Fruit fly (Drosophila melanogaster) whole organism, prepupa: ENCODE measurements around the gene mtm.

ENCODE experiments used
- Blimp-1 ChIP-seq: fragments of 200-800 bp; sonication (Bioruptor generic); optimal IDR thresholded peaks from 3 replicates; lab custom pipeline; 2017; ENCODE audit warnings: missing biosample characterization, missing genetic modification characterization, mild to moderate bottlenecking, moderate library complexity, missing genetic modification reagents
- CG10631 ChIP-seq: fragments of 200-800 bp; sonication (Bioruptor generic); optimal IDR thresholded peaks from 2 replicates; lab custom pipeline; 2016; ENCODE audit warnings: missing biosample characterization, missing genetic modification characterization
- CG10669 ChIP-seq: fragments of 200-800 bp; sonication (Bioruptor generic); optimal IDR thresholded peaks from 3 replicates; lab custom pipeline; 2018; ENCODE audit warnings: missing biosample characterization, mild to moderate bottlenecking, missing genetic modification characterization, moderate library complexity
- CG11294 ChIP-seq: fragments of 200-800 bp; sonication (Bioruptor generic); IDR thresholded peaks from 2 replicates; pipeline ENCODE4 v1.3.6; 2022; ENCODE audit warnings: missing biosample characterization, missing genetic modification characterization
- CG15336 ChIP-seq: fragments of 200-800 bp; sonication (Bioruptor generic); IDR thresholded peaks from 2 replicates; pipeline ENCODE4 v1.3.6; 2022; ENCODE audit warnings: missing biosample characterization, missing genetic modification characterization
- CG1621 ChIP-seq: fragments of 200-800 bp; sonication (Bioruptor generic); optimal IDR thresholded peaks from 3 replicates; lab custom pipeline; 2018; ENCODE audit warnings: missing biosample characterization, mild to moderate bottlenecking, missing genetic modification characterization
- CG3032 ChIP-seq: fragments of 200-800 bp; optimal IDR thresholded peaks from 2 replicates; lab custom pipeline; 2019; ENCODE audit warnings: missing biosample characterization, mild to moderate bottlenecking, missing genetic modification characterization, moderate library complexity
- CG31627 ChIP-seq: fragments of 200-800 bp; sonication (Bioruptor generic); optimal IDR thresholded peaks from 3 replicates; lab custom pipeline; 2016; ENCODE audit warnings: missing biosample characterization, missing genetic modification characterization
- CG32006 ChIP-seq: fragments of 200-800 bp; sonication (Bioruptor generic); optimal IDR thresholded peaks from 3 replicates; lab custom pipeline; 2017; ENCODE audit warnings: missing biosample characterization, mild to moderate bottlenecking, missing genetic modification characterization
- CG4318 ChIP-seq: fragments of 200-800 bp; sonication (Bioruptor generic); optimal IDR thresholded peaks from 3 replicates; lab custom pipeline; 2017; ENCODE audit warnings: missing biosample characterization, mild to moderate bottlenecking, missing genetic modification characterization
- CG6163 ChIP-seq: fragments of 200-800 bp; sonication (Bioruptor generic); IDR thresholded peaks from 3 replicates; pipeline ENCODE4 v1.3.6; 2022; ENCODE audit warnings: missing biosample characterization, missing genetic modification characterization
- CG6276 ChIP-seq: fragments of 200-800 bp; sonication (Bioruptor generic); optimal IDR thresholded peaks from 2 replicates; lab custom pipeline; 2017; ENCODE audit warnings: missing biosample characterization, mild to moderate bottlenecking, missing genetic modification characterization
- CG6792 ChIP-seq: fragments of 200-800 bp; sonication (Bioruptor generic); optimal IDR thresholded peaks from 3 replicates; lab custom pipeline; 2016; ENCODE audit warnings: missing biosample characterization, missing genetic modification characterization
- CG6808 ChIP-seq: fragments of 200-800 bp; sonication (Bioruptor generic); optimal IDR thresholded peaks from 3 replicates; lab custom pipeline; 2017; ENCODE audit warnings: missing biosample characterization, missing genetic modification characterization, mild to moderate bottlenecking, moderate library complexity, missing genetic modification reagents
- CG6854 ChIP-seq: fragments of 200-800 bp; sonication (Bioruptor generic); optimal IDR thresholded peaks from 2 replicates; lab custom pipeline; 2017; ENCODE audit warnings: missing biosample characterization, mild to moderate bottlenecking, missing genetic modification characterization
- CG8119 ChIP-seq: fragments of 200-800 bp; sonication (Bioruptor generic); IDR thresholded peaks from 3 replicates; pipeline ENCODE4 v1.3.6; 2022; ENCODE audit warnings: missing biosample characterization, missing genetic modification characterization
- CG8319 ChIP-seq: fragments of 200-800 bp; sonication (Bioruptor generic); optimal IDR thresholded peaks from 3 replicates; lab custom pipeline; 2016; ENCODE audit warnings: missing biosample characterization, missing genetic modification characterization
- CG9139 ChIP-seq: fragments of 200-800 bp; sonication (Bioruptor generic); optimal IDR thresholded peaks from 3 replicates; lab custom pipeline; 2017; ENCODE audit warnings: missing biosample characterization, mild to moderate bottlenecking, missing genetic modification characterization
- Eip75B ChIP-seq: fragments of 200-800 bp; sonication (Bioruptor generic); optimal IDR thresholded peaks from 3 replicates; lab custom pipeline; 2016; ENCODE audit warnings: missing biosample characterization, missing genetic modification characterization
- Eip78C ChIP-seq: fragments of 200-800 bp; sonication (Bioruptor generic); peaks from one replicate; lab custom pipeline; 2016; ENCODE audit warnings: missing biosample characterization, missing genetic modification characterization
- Eip93F ChIP-seq: fragments of 200-800 bp; sonication (Bioruptor generic); optimal IDR thresholded peaks from 2 replicates; lab custom pipeline; 2016; ENCODE audit warnings: missing biosample characterization, mild to moderate bottlenecking, missing genetic modification characterization
- Ets96B ChIP-seq: fragments of 200-800 bp; optimal IDR thresholded peaks from 2 replicates; lab custom pipeline; 2019; ENCODE audit warnings: missing biosample characterization, mild to moderate bottlenecking, missing genetic modification characterization, moderate library complexity
- Gug ChIP-seq: fragments of 200-800 bp; sonication (Bioruptor generic); IDR thresholded peaks from 2 replicates; pipeline ENCODE4 v1.3.6; 2022; ENCODE audit warnings: missing biosample characterization, missing genetic modification characterization
- Hr38 ChIP-seq: sonication (Bioruptor generic); optimal IDR thresholded peaks from 2 replicates; lab custom pipeline; 2016; ENCODE audit warnings: missing biosample characterization, missing genetic modification characterization
- Hr39 ChIP-seq: fragments of 200-800 bp; sonication (Bioruptor generic); optimal IDR thresholded peaks from 2 replicates; lab custom pipeline; 2016; ENCODE audit warnings: missing biosample characterization, missing genetic modification characterization
- Hr4 ChIP-seq: fragments of 200-800 bp; sonication (Bioruptor generic); optimal IDR thresholded peaks from 3 replicates; lab custom pipeline; 2016; ENCODE audit warnings: missing biosample characterization, missing genetic modification characterization
- Lpt ChIP-seq: fragments of 200-800 bp; sonication (Bioruptor generic); optimal IDR thresholded peaks from 3 replicates; lab custom pipeline; 2016; ENCODE audit warnings: missing biosample characterization, missing genetic modification characterization
- Met ChIP-seq: fragments of 200-800 bp; sonication (Bioruptor generic); optimal IDR thresholded peaks from 3 replicates; lab custom pipeline; 2016; ENCODE audit warnings: missing biosample characterization, missing genetic modification characterization
- OdsH ChIP-seq: fragments of 200-800 bp; sonication (Bioruptor generic); optimal IDR thresholded peaks from 3 replicates; lab custom pipeline; 2016; ENCODE audit warnings: missing biosample characterization, missing genetic modification characterization
- Smox ChIP-seq: fragments of 200-800 bp; sonication (Bioruptor generic); optimal IDR thresholded peaks from 3 replicates; lab custom pipeline; 2016; ENCODE audit warnings: missing biosample characterization, missing genetic modification characterization
- Sox14 ChIP-seq: fragments of 200-800 bp; sonication (Bioruptor generic); optimal IDR thresholded peaks from 3 replicates; lab custom pipeline; 2016; ENCODE audit warnings: missing biosample characterization, missing genetic modification characterization
- Sox15 ChIP-seq: fragments of 200-800 bp; sonication (Bioruptor generic); optimal IDR thresholded peaks from 3 replicates; lab custom pipeline; 2016; ENCODE audit warnings: missing biosample characterization, missing genetic modification characterization
- achi ChIP-seq: fragments of 200-800 bp; sonication (Bioruptor generic); optimal IDR thresholded peaks from 3 replicates; lab custom pipeline; 2016; ENCODE audit warnings: missing biosample characterization, missing genetic modification characterization
- acj6 ChIP-seq: fragments of 200-800 bp; sonication (Bioruptor generic); optimal IDR thresholded peaks from 3 replicates; lab custom pipeline; 2016; ENCODE audit warnings: missing biosample characterization, missing genetic modification characterization
- cyc ChIP-seq: fragments of 200-800 bp; sonication (Bioruptor generic); optimal IDR thresholded peaks from 3 replicates; lab custom pipeline; 2016; ENCODE audit warnings: missing biosample characterization, missing genetic modification characterization
- dac ChIP-seq: fragments of 200-800 bp; sonication (Bioruptor generic); optimal IDR thresholded peaks from 2 replicates; lab custom pipeline; 2017; ENCODE audit warnings: missing biosample characterization, mild to moderate bottlenecking, missing genetic modification characterization
- dsx ChIP-seq: fragments of 200-800 bp; optimal IDR thresholded peaks from 3 replicates; lab custom pipeline; 2019; ENCODE audit warnings: missing biosample characterization, mild to moderate bottlenecking, missing genetic modification characterization, moderate library complexity; ENCODE audit not compliant: poor library complexity, severe bottlenecking
- eg ChIP-seq: fragments of 200-800 bp; sonication (Bioruptor generic); IDR thresholded peaks from 3 replicates; pipeline ENCODE4 v1.3.6; 2022; ENCODE audit warnings: missing biosample characterization, missing genetic modification characterization
- esn ChIP-seq: fragments of 200-800 bp; sonication (Bioruptor generic); optimal IDR thresholded peaks from 2 replicates; lab custom pipeline; 2016; ENCODE audit warnings: missing biosample characterization, mild to moderate bottlenecking, missing genetic modification characterization, moderate library complexity
- fd59A ChIP-seq: fragments of 200-800 bp; sonication (Bioruptor generic); optimal IDR thresholded peaks from 2 replicates; lab custom pipeline; 2017; ENCODE audit warnings: missing biosample characterization, mild to moderate bottlenecking, missing genetic modification characterization, missing genetic modification reagents
- fd85E ChIP-seq: fragments of 200-800 bp; sonication (Bioruptor generic); optimal IDR thresholded peaks from 3 replicates; lab custom pipeline; 2016; ENCODE audit warnings: missing biosample characterization, missing genetic modification characterization
- net ChIP-seq: fragments of 200-800 bp; sonication (Bioruptor generic); optimal IDR thresholded peaks from 3 replicates; lab custom pipeline; 2016; ENCODE audit warnings: missing biosample characterization, missing genetic modification characterization
- spab ChIP-seq: fragments of 200-800 bp; sonication (Bioruptor generic); optimal IDR thresholded peaks from 2 replicates; lab custom pipeline; 2017; ENCODE audit warnings: missing biosample characterization, mild to moderate bottlenecking, missing genetic modification characterization, missing genetic modification reagents
- ss ChIP-seq, 2 experiments: fragments of 200-800 bp; sonication (Bioruptor generic); optimal IDR thresholded peaks; 2 replicates in 1 of 2; 3 replicates in 1 of 2; lab custom pipeline; 2017 to 2018; ENCODE audit warnings: mild to moderate bottlenecking in 2 of 2, missing biosample characterization in 2 of 2, missing genetic modification characterization in 2 of 2, moderate library complexity in 1 of 2
- svp ChIP-seq: fragments of 200-800 bp; sonication (Bioruptor generic); peaks from one replicate; lab custom pipeline; 2016; ENCODE audit warnings: missing biosample characterization, missing genetic modification characterization
- topi ChIP-seq: fragments of 200-800 bp; sonication (Bioruptor generic); optimal IDR thresholded peaks from 3 replicates; lab custom pipeline; 2016; ENCODE audit warnings: missing biosample characterization, missing genetic modification characterization
- vri ChIP-seq: fragments of 200-800 bp; sonication (Bioruptor generic); optimal IDR thresholded peaks from 3 replicates; lab custom pipeline; 2016; ENCODE audit warnings: missing biosample characterization, mild to moderate bottlenecking, missing genetic modification characterization

Gene mtm

DNA sequence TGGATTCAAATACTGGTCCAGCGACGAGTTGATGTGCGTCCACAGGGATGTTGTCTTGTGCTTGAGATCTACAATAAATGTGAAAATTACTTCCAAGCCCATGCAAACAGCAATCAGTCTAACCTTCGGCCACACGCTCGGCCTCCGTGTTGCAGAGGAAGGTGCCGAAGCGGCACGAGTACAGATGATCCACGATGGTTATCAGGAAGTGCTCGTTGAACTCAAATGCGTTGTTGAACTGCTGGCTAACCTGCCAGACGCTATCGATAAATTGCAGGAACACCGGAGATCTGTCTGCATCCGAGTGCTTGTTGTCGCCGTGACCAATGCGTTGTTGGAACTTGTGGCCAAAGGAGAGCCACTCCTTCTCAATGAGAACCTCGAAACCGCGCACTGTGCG is 1.7 kb downstream of the mtm start:
- TF ChIP-seq Eip93F (GFP tag; lab: Kevin White, UChicago), result no peak
- TF ChIP-seq svp (GFP tag; lab: Kevin White, UChicago), result peak; percentile 91
- TF ChIP-seq, all 60 proteins: peak for 1

DNA sequence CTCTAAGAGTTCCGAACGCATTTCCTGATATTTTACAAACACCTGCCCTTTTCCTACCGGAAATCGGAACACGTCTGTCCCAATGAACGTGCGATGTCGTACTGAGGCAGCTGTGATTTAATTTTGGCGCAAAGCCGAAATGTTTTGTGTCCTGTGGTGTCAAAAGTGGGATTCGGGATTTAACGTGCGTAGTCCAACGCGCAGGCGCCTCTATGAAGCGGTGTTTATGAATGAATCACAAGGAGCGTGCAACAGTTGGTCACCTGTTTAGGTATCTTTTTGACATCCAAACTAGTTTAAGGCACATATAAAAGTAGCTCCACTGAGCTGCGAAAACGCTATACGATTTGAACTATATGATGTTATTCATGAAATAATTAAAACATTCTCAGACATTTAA is 2.5 kb downstream of the mtm start, which contains the start of gene CG9109:
Gene CG9109, minus strand, starts transcription at position 80 of the 400 bp plus-strand sequence.
- TF ChIP-seq CG9139 (GFP tag; lab: Kevin White, UChicago), result no peak
- TF ChIP-seq fd59A, result no peak
- no peak for TF ChIP-seq net (GFP tag; lab: Kevin White, UChicago)
- TF ChIP-seq Hr39 (GFP tag; lab: Kevin White, UChicago), result no peak
- TF ChIP-seq Sox14, result no peak
- TF ChIP-seq esn (GFP tag; lab: Kevin White, UChicago), result no peak
- no peak for TF ChIP-seq Blimp-1 (GFP tag; lab: Kevin White, UChicago)
- no peak for TF ChIP-seq Eip75B (GFP tag; lab: Kevin White, UChicago)
- no peak for TF ChIP-seq eg (GFP tag; lab: Robert Waterston, UW)
- TF ChIP-seq dsx (GFP tag; lab: Kevin White, UChicago), result no peak
- no peak for TF ChIP-seq CG6276 (GFP tag; lab: Kevin White, UChicago)
- TF ChIP-seq CG6854 (GFP tag; lab: Kevin White, UChicago), result no peak
- no peak for TF ChIP-seq achi (GFP tag; lab: Kevin White, UChicago)

DNA sequence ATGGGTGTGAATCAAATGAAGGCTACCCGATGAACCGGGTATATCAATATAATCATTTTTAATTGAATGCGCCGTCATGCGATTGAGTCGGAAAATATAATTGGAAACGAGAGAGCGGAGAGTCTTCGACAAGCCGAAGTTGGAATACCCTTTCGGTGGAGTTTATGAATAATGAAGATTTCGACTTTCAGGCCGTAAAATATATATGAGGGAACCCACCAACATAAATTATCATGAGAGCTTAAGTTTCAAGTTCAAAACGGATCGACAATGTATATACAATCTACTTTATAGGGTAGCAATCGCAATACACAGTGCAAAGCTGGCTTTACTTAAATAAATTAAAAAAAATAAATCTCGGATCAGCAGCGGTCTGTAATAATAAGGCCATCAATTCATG is 5.0 kb downstream of the mtm start:
- TF ChIP-seq CG32006 (GFP tag; lab: Kevin White, UChicago) (peak; percentile 49), CG10669 (GFP tag; lab: Kevin White, UChicago) (no peak), CG15336 (GFP tag; lab: Robert Waterston, UW) (peak; percentile 49), CG6276 (GFP tag; lab: Kevin White, UChicago) (no peak), Blimp-1 (GFP tag; lab: Kevin White, UChicago) (no peak), CG6792 (peak; percentile 23), Sox15 (no peak), Smox (GFP tag; lab: Kevin White, UChicago) (no peak), Gug (peak; percentile 13; the same call in 1 of the 2 replicates), Hr4 (GFP tag; lab: Kevin White, UChicago) (no peak), svp (GFP tag; lab: Kevin White, UChicago) (peak; percentile 91), CG6163 (GFP tag; lab: Robert Waterston, UW) (peak; percentile 73), cyc (GFP tag; lab: Kevin White, UChicago) (no peak), fd59A (peak; percentile 10), Eip78C (GFP tag; lab: Kevin White, UChicago) (peak; percentile 86), CG10631 (GFP tag; lab: Kevin White, UChicago) (no peak), vri (no peak), CG3032 (tag; lab: Kevin White, UChicago) (peak; percentile 61), Eip75B (GFP tag; lab: Kevin White, UChicago) (peak; percentile 48), spab (peak; percentile 49), Met (GFP tag; lab: Kevin White, UChicago) (no peak), eg (GFP tag; lab: Robert Waterston, UW) (peak; percentile 59; the same call in 2 of the 3 replicates), CG6808 (GFP tag; lab: Kevin White, UChicago) (peak; percentile 50), dac (no peak), acj6 (peak; percentile 12), CG8319 (GFP tag; lab: Kevin White, UChicago) (no peak), CG4318 (no peak), topi (GFP tag; lab: Kevin White, UChicago) (peak; percentile 35), ss (GFP tag; optimal IDR thresholded peaks at IDR 0.05; lab: Kevin White, UChicago) (no peak), Lpt (GFP tag; lab: Kevin White, UChicago) (no peak), Ets96B (tag; lab: Kevin White, UChicago) (peak; percentile 59), esn (GFP tag; lab: Kevin White, UChicago) (peak; percentile 45), CG8119 (GFP tag; lab: Robert Waterston, UW) (peak; percentile 56), CG1621 (tag; lab: Kevin White, UChicago) (peak; percentile 20), CG11294 (GFP tag; lab: Robert Waterston, UW) (0 out of 2 replicates have a peak, but pooled peaks have one; percentile 7), CG31627 (GFP tag; lab: Kevin White, UChicago) (peak; percentile 44), Hr38 (GFP tag; lab: Kevin White, UChicago) (no peak), fd85E (no peak), Hr39 (GFP tag; lab: Kevin White, UChicago) (peak; percentile 45), OdsH (GFP tag; lab: Kevin White, UChicago) (no peak)
